Worm (Caenorhabditis elegans) whole organism, young adult: Measurements from ENCODE around the gene dhhc-5.

ENCODE experiments used
- F23B12.7 ChIP-seq: sonication (generic microtip); optimal IDR thresholded peaks from 2 replicates; lab custom pipeline; 2017; ENCODE audit warnings: missing genetic modification characterization, mild to moderate bottlenecking, missing compliant biosample characterization, antibody characterized with exemption, moderate library complexity; ENCODE audit not compliant: insufficient read depth
- F57A8.1 ChIP-seq: fragments of 200-800 bp; sonication (Bioruptor generic); optimal IDR thresholded peaks from 2 replicates; lab custom pipeline; 2018; ENCODE audit warnings: mild to moderate bottlenecking, missing genetic modification characterization, moderate library complexity, missing compliant biosample characterization
- T26A5.8 ChIP-seq: sonication (generic microtip); optimal IDR thresholded peaks from 2 replicates; lab custom pipeline; 2016; ENCODE audit warnings: missing genetic modification characterization, missing compliant biosample characterization
- ama-1 ChIP-seq, 3 experiments: fragments of 150-350 bp in 1 of 3; sonication (generic microtip) in 2 of 3; optimal IDR thresholded peaks; 2 replicates each; lab custom pipeline; 2014 to 2018; ENCODE audit warnings: missing biosample characterization in 2 of 3, missing genetic modification characterization in 2 of 3, missing genetic modification reagents in 2 of 3
- attf-3 ChIP-seq: fragments of 200-800 bp; sonication (Bioruptor generic); conservative IDR thresholded peaks from 2 replicates; pipeline ENCODE4 v1.3.6; 2022; ENCODE audit warnings: missing genetic modification reagents, missing genetic modification characterization, missing compliant biosample characterization
- ccch-3 ChIP-seq: fragments of 200-800 bp; sonication (Bioruptor generic); optimal IDR thresholded peaks from 2 replicates; lab custom pipeline; 2018; ENCODE audit warnings: mild to moderate bottlenecking, missing genetic modification characterization, missing compliant biosample characterization
- cebp-1 ChIP-seq, 2 experiments: fragments of 200-800 bp in 1 of 2; sonication (Bioruptor generic) in 1 of 2; sonication (generic microtip) in 1 of 2; IDR thresholded peaks in 1 of 2; optimal IDR thresholded peaks in 1 of 2; 2 replicates each; pipeline versions ENCODE4 v1.3.6 to Lab custom; 2017 to 2022; ENCODE audit warnings: missing compliant biosample characterization in 2 of 2, missing genetic modification characterization in 2 of 2, mild to moderate bottlenecking in 1 of 2, missing genetic modification reagents in 1 of 2, moderate library complexity in 1 of 2
- dpff-1 ChIP-seq: sonication (generic microtip); optimal IDR thresholded peaks from 2 replicates; lab custom pipeline; 2017; ENCODE audit warnings: mild to moderate bottlenecking, missing genetic modification characterization, missing compliant biosample characterization
- lin-35 ChIP-seq, 3 experiments: fragments of 150-350 bp in 2 of 3; sonication (generic microtip) in 1 of 3; optimal IDR thresholded peaks; 2 replicates each; lab custom pipeline; 2014 to 2018; ENCODE audit warnings: missing biosample characterization in 3 of 3, missing genetic modification characterization in 3 of 3, missing genetic modification reagents in 3 of 3
- nhr-90 ChIP-seq: sonication (generic microtip); optimal IDR thresholded peaks from 2 replicates; lab custom pipeline; 2016; ENCODE audit warnings: missing genotype, mild to moderate bottlenecking, missing genetic modification characterization, missing compliant biosample characterization
- pbrm-1 ChIP-seq: fragments of 200-800 bp; sonication (Bioruptor generic); IDR thresholded peaks from 2 replicates; pipeline ENCODE4 v1.3.6; 2022; ENCODE audit warnings: missing genetic modification reagents, missing genetic modification characterization, missing compliant biosample characterization
- snpc-4 ChIP-seq, 5 experiments: fragments of 150-350 bp in 1 of 5; sonication (generic microtip) in 4 of 5; optimal IDR thresholded peaks; 2 replicates each; lab custom pipeline; 2014 to 2018; ENCODE audit warnings: missing genetic modification characterization in 5 of 5, missing biosample characterization in 3 of 5, antibody characterized with exemption in 2 of 5, mild to moderate bottlenecking in 2 of 5, missing compliant biosample characterization in 2 of 5, missing genotype in 2 of 5, moderate library complexity in 2 of 5, missing genetic modification reagents in 1 of 5

DNA sequence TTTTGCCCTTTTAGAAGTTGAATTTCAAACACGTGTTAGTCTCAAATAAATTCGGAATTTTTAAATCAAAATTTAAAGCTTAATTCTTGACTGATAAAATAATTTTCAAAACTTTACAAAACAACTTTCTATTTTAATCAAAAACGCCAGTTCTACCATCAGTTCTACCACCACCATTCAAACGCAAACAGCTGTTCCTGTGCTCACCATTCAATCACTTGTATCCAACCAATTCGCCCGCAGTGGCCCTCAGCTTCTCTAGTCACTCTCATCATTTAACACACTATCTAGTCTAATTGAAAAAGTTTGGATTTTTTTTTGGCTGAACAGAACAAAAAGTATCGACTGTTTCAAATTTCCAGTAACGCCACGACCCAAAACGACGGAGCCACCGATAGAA is 26.1 kb downstream of the dhhc-5 start:
- TF ChIP-seq snpc-4 (GFP tag; optimal IDR thresholded peaks at IDR 0.05; lab: Kevin White, UChicago), result no peak
- TF ChIP-seq snpc-4 (tag; optimal IDR thresholded peaks at IDR 0.05; lab: Kevin White, UChicago), result no peak
- TF ChIP-seq lin-35 (GFP tag; optimal IDR thresholded peaks at IDR 0.05; lab: Kevin White, UChicago), result no peak
- no peak for TF ChIP-seq dpff-1 (tag; lab: Kevin White, UChicago)
- no peak for TF ChIP-seq F23B12.7 (tag; lab: Kevin White, UChicago)
- TF ChIP-seq ama-1 (optimal IDR thresholded peaks at IDR 0.05; lab: Kevin White, UChicago), result no peak
- TF ChIP-seq ama-1 (GFP tag; optimal IDR thresholded peaks at IDR 0.05; lab: Kevin White, UChicago), result no peak
- TF ChIP-seq T26A5.8 (tag; lab: Kevin White, UChicago), result no peak
- TF ChIP-seq nhr-90 (tag; lab: Kevin White, UChicago), result no peak
- no peak for TF ChIP-seq cebp-1 (GFP tag; IDR thresholded peaks at IDR 0.05; lab: Robert Waterston, UW)
- TF ChIP-seq cebp-1 (tag; optimal IDR thresholded peaks at IDR 0.05; lab: Kevin White, UChicago), result no peak
- no peak for TF ChIP-seq attf-3 (GFP tag; lab: Robert Waterston, UW)
- no peak for TF ChIP-seq ccch-3 (GFP tag; lab: Kevin White, UChicago)
- no peak for TF ChIP-seq pbrm-1 (GFP tag; lab: Robert Waterston, UW)
- TF ChIP-seq F57A8.1, result no peak
